Fruit fly (Drosophila melanogaster) whole organism, adult: ENCODE results near the gene CG43057.

Experiments used
- CG12768 ChIP-seq: fragments of 200-800 bp; sonication (Bioruptor generic); optimal IDR thresholded peaks from 2 replicates; lab custom pipeline; 2017; ENCODE audit warnings: missing biosample characterization, missing genetic modification characterization, mild to moderate bottlenecking, moderate library complexity, missing genetic modification reagents
- CG5204 ChIP-seq: fragments of 200-800 bp; sonication (Bioruptor generic); optimal IDR thresholded peaks from 2 replicates; lab custom pipeline; 2016; ENCODE audit warnings: missing biosample characterization, missing genetic modification characterization
- Mnt ChIP-seq: fragments of 200-800 bp; sonication (Bioruptor generic); optimal IDR thresholded peaks from 2 replicates; lab custom pipeline; 2016; ENCODE audit warnings: missing biosample characterization, mild to moderate bottlenecking, missing genetic modification characterization
- kay ChIP-seq: fragments of 200-800 bp; sonication (Bioruptor generic); peaks from one replicate; lab custom pipeline; 2016; ENCODE audit warnings: missing biosample characterization, missing genetic modification characterization, borderline replicate concordance
- pad ChIP-seq: fragments of 200-800 bp; sonication (Bioruptor generic); optimal IDR thresholded peaks from 3 replicates; lab custom pipeline; 2017; ENCODE audit warnings: missing biosample characterization, missing genetic modification characterization, mild to moderate bottlenecking, moderate library complexity, missing genetic modification reagents

DNA sequence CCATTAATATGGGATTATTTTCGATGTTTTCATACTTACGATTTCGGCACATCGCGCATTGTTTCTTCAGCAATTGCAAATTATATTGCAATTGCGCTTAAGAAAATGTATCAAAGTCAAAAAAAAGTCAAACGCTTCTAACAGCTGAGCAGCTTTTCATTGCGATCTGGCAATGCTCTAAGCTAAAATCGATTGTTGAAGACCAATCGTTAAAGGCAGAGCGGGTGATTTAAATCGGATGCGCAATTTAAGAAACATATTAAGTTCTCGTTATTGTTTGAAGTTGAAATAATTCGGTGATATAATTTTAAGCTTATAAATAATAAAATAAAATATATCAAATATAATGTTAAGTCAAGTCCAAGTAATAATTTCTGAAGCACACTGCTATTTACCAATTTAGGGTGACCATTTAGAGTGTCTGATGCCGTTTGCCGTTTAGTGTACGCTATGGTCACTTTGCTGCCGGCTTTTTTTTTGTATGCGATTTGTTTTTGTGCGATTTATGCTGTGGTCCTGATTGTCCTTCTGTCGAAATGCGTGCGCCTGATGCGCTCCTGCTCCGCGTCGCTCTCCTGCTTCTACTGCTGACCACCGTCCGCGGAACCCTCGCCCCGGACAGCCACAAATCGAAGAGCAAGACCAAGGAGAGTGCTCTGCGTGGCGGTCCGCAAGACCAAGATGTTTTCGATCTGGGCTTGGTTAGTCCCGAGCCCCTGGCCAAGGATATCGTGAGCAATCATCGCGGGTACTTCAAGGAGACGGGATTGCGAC lies 46.9 kb downstream of the CG43057 start, which contains the start of the genes CG8475 and CG8460:
- TF ChIP-seq CG12768 (GFP tag; lab: Kevin White, UChicago), result no peak
- no peak for TF ChIP-seq kay (GFP tag; lab: Kevin White, UChicago)
- TF ChIP-seq Mnt (GFP tag; lab: Kevin White, UChicago), result no peak
- no peak for TF ChIP-seq CG5204 (GFP tag; lab: Kevin White, UChicago)
- TF ChIP-seq pad (GFP tag; lab: Kevin White, UChicago), result no peak
